Worm (Caenorhabditis elegans) whole organism, dauer: ENCODE measurements around the gene ceh-57.

Experiments used
- unc-62 ChIP-seq: sonication (generic microtip); optimal IDR thresholded peaks from 2 replicates; lab custom pipeline; 2017; ENCODE audit warnings: missing biosample characterization, missing genetic modification reagents, missing genetic modification characterization

Gene ceh-57

DNA sequence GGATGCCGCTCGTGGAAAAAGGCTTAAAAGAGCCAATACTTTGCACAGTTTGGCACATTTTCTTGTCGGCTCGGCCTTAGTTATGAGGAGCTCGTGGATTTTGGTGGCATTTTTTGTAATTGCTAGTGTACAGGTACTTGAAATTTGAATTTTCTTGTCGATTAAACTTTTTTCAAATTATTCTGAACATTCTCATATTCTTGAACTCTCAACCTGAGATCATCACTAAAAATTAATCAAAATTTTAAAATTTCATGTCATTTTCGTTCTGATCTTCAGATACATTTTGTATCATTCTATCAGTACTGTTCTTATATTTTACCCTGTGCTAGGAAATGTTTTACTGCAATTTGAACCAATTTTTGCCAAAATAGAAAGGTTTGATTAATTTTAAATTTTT, 45.7 kb downstream of the ceh-57 start, which contains the start of gene idpp-4:
idpp-4 (plus strand) TSS at position 51 of the 400 bp plus-strand sequence.
- TF ChIP-seq unc-62 = no peak

DNA sequence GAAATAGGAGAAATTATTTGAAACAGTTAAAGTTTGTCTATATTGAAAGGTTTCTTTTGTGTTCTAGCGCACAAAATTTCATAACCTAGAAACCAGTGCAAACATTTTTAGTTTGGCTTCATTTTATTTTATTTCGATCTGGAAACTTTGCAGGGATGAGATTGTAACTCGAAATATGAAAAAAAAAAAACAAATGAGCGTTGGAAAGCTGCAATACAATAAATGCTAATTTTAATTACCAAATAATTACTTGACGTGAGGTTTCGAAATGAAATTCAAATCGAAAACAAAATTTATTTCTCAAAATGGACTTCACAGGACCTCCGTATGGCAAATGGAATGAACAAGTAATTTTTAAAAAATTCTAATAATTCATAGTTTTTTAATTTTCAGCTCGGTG, 50.1 kb downstream of the ceh-57 start, which contains the start of gene M02G9.4:
M02G9.4 (plus strand) TSS at position 301 of the 400 bp plus-strand sequence.
- no peak for TF ChIP-seq unc-62

DNA sequence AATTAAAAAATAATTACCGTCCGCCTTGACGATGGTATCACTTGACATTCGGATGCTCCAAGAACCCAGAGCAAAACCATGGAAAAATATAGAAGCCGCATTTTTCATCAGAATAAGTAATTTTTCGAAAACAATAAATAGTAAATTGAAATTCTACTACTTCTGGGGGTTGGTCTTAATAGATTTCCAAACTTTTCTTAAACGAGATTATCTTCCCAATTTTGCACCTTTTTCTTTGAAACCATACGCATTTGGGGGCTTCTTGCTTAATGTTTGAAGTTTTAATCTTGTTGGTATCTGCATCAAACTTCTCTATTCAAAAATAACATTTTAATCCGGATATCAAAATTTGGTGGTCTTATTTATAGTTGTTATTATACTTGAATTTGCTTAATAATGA, 51.0 kb downstream of the ceh-57 start, which contains the start of gene gcy-5:
gcy-5 (minus strand) TSS at position 101 of the 400 bp plus-strand sequence.
- TF ChIP-seq unc-62 = no peak

DNA sequence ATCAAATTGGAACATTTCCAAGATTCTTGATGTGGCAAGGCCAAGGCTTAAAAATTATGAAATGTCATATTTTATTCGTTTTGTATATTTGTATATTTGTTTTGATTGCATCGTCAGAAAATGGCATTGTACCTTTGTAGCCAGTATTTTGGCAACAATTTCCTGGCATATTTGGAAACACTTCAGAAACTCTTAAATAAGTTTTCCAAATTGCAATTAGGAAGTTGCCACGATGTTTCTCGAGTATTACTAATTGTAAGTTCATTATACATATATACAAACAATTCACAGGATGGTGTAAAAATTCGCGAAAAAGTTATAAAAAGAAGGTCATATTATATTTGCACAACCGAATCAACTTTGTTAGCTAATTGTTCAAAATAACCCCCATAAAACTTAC, 51.8 kb downstream of the ceh-57 start, which contains the start of gene idpp-8:
idpp-8 (plus strand) TSS at position 301 of the 400 bp plus-strand sequence.
- TF ChIP-seq unc-62 = no peak
